Worm (Caenorhabditis elegans): ENCODE data around the gene T02B11.3.

The T02B11.3 gene

DNA sequence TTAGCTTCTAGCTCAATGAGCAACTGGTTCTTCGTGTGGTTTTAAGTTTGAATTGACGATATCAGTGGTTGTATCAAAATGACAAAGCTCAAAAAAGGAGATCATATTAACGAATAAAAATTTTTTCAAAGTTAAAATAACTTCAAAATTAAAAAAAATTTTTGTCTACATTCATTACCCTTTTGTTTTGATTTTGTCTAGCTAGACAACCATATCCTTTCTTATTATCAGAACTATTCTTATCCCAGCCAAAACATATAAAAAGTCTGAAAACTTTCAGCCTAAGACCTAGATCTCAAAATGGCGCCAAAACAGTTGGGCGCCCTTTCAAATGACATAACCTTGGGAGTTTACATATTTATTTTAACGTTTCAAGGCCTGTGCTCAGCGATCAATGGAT, 49.4 kb downstream of the T02B11.3 start, which contains the start of gene R13D11.1:
TSS of gene R13D11.1 (plus strand) at position 301 of the 400 bp plus-strand sequence.
- TF ChIP-seq blmp-1 (tag; optimal IDR thresholded peaks at IDR 0.05) (no peak), unc-39 (tag; optimal IDR thresholded peaks at IDR 0.05) (no peak), sem-2 (GFP tag; optimal IDR thresholded peaks at IDR 0.05) (no peak), mab-5 (tag; optimal IDR thresholded peaks at IDR 0.05) (no peak)
